Fruit fly (Drosophila melanogaster): ENCODE measurements around the gene CG2991.

The CG2991 gene

dm6 chr2L:2830341-2830800 lies 26.6 kb upstream of the CG2991 start (continued):
- no peak for TF ChIP-seq grn (GFP tag; optimal IDR thresholded peaks at IDR 0.05)
- peak; percentile 59 for TF ChIP-seq vfl (GFP tag; optimal IDR thresholded peaks at IDR 0.05)
- peak; percentile 17 for TF ChIP-seq CG3065 (GFP tag; optimal IDR thresholded peaks at IDR 0.05)
- TF ChIP-seq CG1602 (GFP tag; optimal IDR thresholded peaks at IDR 0.05) = peak; percentile 85
- peak; percentile 64 for TF ChIP-seq peb (GFP tag; IDR thresholded peaks at IDR 0.05)
- peak; percentile 61 for TF ChIP-seq CG31224 (GFP tag; IDR thresholded peaks at IDR 0.05)
- TF ChIP-seq slou (GFP tag; optimal IDR thresholded peaks at IDR 0.05) = peak; percentile 77
- TF ChIP-seq Kr (GFP tag; optimal IDR thresholded peaks at IDR 0.05) = peak; percentile 49
- TF ChIP-seq CHES-1-like (GFP tag; optimal IDR thresholded peaks at IDR 0.05) = peak; percentile 50
- peak; percentile 73 for TF ChIP-seq onecut (GFP tag; IDR thresholded peaks at IDR 0.05)
- TF ChIP-seq MBD-R2 (GFP tag; IDR thresholded peaks at IDR 0.05) = no peak; the same call in 1 of the 2 replicates
- peak; percentile 85 for TF ChIP-seq dysf (GFP tag; IDR thresholded peaks at IDR 0.05)
- TF ChIP-seq gce (GFP tag; IDR thresholded peaks at IDR 0.05) = peak; percentile 27; the same call in 1 of the 3 replicates
- peak; percentile 85 for TF ChIP-seq HHEX (GFP tag; optimal IDR thresholded peaks at IDR 0.05)
- peak; percentile 78 for TF ChIP-seq CG10654 (GFP tag; optimal IDR thresholded peaks at IDR 0.05)
- peak; percentile 37; the same call in 1 of the 2 replicates for TF ChIP-seq vvl (GFP tag; IDR thresholded peaks at IDR 0.05)
- peak in 1 of 2 experiments; percentile 97 for TF ChIP-seq eve (GFP tag; optimal IDR thresholded peaks at IDR 0.05)
- no peak for TF ChIP-seq toy (GFP tag; IDR thresholded peaks at IDR 0.05)
- no peak for TF ChIP-seq Dref (GFP tag; IDR thresholded peaks at IDR 0.05)
- no peak for TF ChIP-seq CG1024 (GFP tag; IDR thresholded peaks at IDR 0.05)
- TF ChIP-seq trh (GFP tag; optimal IDR thresholded peaks at IDR 0.05) = peak; percentile 73
- peak; percentile 85 for TF ChIP-seq trem (tag; optimal IDR thresholded peaks at IDR 0.05)
- no peak for TF ChIP-seq gfzf (GFP tag; optimal IDR thresholded peaks at IDR 0.05)
- TF ChIP-seq Hr3 (GFP tag; optimal IDR thresholded peaks at IDR 0.05) = peak; percentile 82
- no peak for TF ChIP-seq Doc3 (GFP tag; IDR thresholded peaks at IDR 0.05; ENCODE audit: partially characterized antibody)
- peak; percentile 79 for TF ChIP-seq sug (tag; optimal IDR thresholded peaks at IDR 0.05)
- TF ChIP-seq mirr (GFP tag; optimal IDR thresholded peaks at IDR 0.05) = no peak
- TF ChIP-seq CG7372 (GFP tag; IDR thresholded peaks at IDR 0.05) = peak; percentile 72
- peak; percentile 51; the same call in 1 of the 2 replicates for TF ChIP-seq ap (GFP tag; IDR thresholded peaks at IDR 0.05)
- TF ChIP-seq her (GFP tag; optimal IDR thresholded peaks at IDR 0.05) = no peak
- peak; percentile 77 for TF ChIP-seq CG9932 (GFP tag; IDR thresholded peaks at IDR 0.05)
- TF ChIP-seq nmo (GFP tag; optimal IDR thresholded peaks at IDR 0.05) = peak; percentile 96
- TF ChIP-seq Antp (GFP tag; optimal IDR thresholded peaks at IDR 0.05) = peak; percentile 7
- no peak for TF ChIP-seq Bgb (GFP tag; IDR thresholded peaks at IDR 0.05; ENCODE audit: partially characterized antibody)
- TF ChIP-seq wek (GFP tag; optimal IDR thresholded peaks at IDR 0.05) = no peak
- TF ChIP-seq CG10979 (tag; optimal IDR thresholded peaks at IDR 0.05) = peak; percentile 96
- TF ChIP-seq sima (GFP tag; optimal IDR thresholded peaks at IDR 0.05) = no peak
- no peak for TF ChIP-seq tna (GFP tag; IDR thresholded peaks at IDR 0.05; ENCODE audit: partially characterized antibody)
- TF ChIP-seq schlank (tag; optimal IDR thresholded peaks at IDR 0.05) = peak; percentile 49
- TF ChIP-seq CG2120 (GFP tag; optimal IDR thresholded peaks at IDR 0.05) = peak; percentile 80
- no peak for TF ChIP-seq bigmax (GFP tag; optimal IDR thresholded peaks at IDR 0.05)
- no peak; the same call in 2 of the 3 replicates for TF ChIP-seq jigr1 (GFP tag; IDR thresholded peaks at IDR 0.05)
- TF ChIP-seq CG6175 (GFP tag; IDR thresholded peaks at IDR 0.05) = no peak
- TF ChIP-seq B-H1 (GFP tag; IDR thresholded peaks at IDR 0.05) = peak; percentile 57; the same call in 2 of the 3 replicates
- TF ChIP-seq CG4424 (GFP tag; optimal IDR thresholded peaks at IDR 0.05) = peak; percentile 91
- peak; percentile 25 for TF ChIP-seq fu2 (GFP tag; optimal IDR thresholded peaks at IDR 0.05)
- TF ChIP-seq Pdp1 (GFP tag; optimal IDR thresholded peaks at IDR 0.05) = peak; percentile 65 to 74
- TF ChIP-seq CG15479 (GFP tag; optimal IDR thresholded peaks at IDR 0.05) = no peak
- no peak for TF ChIP-seq HLHmδ (GFP tag; optimal IDR thresholded peaks at IDR 0.05)
- TF ChIP-seq PHDP (tag; optimal IDR thresholded peaks at IDR 0.05) = peak; percentile 85
- peak; percentile 91 for TF ChIP-seq grau (tag; optimal IDR thresholded peaks at IDR 0.05)

All from whole organism, embryonic.